Worm (Caenorhabditis elegans): Measurements from ENCODE around the gene Y46C8AM.1.
A peak's percentile ranks its signal among the peaks of the same experiment; 100 is the strongest.

Y46C8AM.1 gene

DNA sequence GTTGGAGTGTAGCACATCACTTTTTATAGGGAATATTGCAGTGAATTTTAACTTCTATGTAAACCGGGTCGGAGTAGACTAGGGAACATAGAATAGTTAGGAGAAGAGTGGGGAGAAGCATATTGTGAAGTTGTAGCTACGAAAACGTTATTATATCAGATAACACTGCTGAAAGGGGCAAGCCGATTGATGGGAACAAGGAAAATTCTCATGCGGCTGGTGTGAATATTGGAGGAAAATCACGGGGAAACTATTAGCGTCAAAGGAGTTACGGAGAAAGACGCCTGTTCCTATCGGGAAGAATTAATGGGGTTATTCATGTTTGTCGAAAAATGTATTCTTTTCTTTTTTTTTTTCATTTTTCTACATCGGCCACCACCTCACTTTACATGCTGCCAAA lies 30.6 kb downstream of the Y46C8AM.1 start, which contains the start of gene F47C12.6:
F47C12.6 (minus strand) TSS at position 101 of the 400 bp plus-strand sequence.
- TF ChIP-seq pbrm-1 (GFP tag; IDR thresholded peaks at IDR 0.05) (no peak), sea-2 (GFP tag; IDR thresholded peaks at IDR 0.05) (no peak), ztf-28 (GFP tag; IDR thresholded peaks at IDR 0.05) (no peak), Y95B8A.8 (GFP tag; IDR thresholded peaks at IDR 0.05) (no peak), ZK185.1 (tag; optimal IDR thresholded peaks at IDR 0.05; ENCODE audit: poor library complexity, severe bottlenecking) (no peak), rcor-1 (GFP tag; IDR thresholded peaks at IDR 0.05) (no peak), sdz-38 (tag; optimal IDR thresholded peaks at IDR 0.05) (no peak)

DNA sequence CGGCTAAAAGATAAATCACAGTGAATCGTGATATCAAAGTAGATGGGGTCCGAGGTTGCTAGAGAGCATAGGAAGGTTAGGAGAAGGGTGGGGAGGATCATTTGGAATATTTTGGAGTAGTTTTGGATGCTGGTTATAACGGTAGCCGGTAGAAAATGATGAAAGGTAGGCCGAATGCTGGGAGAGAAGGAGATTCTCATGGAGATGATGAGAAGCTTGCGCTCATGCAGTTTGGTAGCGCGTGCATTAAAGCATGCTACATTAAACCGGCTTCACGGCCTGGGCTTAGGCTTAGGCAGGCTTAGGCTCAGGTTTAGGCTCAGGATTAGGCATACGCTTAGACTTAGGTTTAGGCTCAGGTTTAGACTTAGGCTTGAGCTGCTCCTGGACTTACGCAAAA lies 31.6 kb downstream of the Y46C8AM.1 start, which contains the start of gene F47C12.13:
F47C12.13 (minus strand) TSS at position 101 of the 400 bp plus-strand sequence.
- TF ChIP-seq efl-1 (GFP tag; optimal IDR thresholded peaks at IDR 0.05), result no peak
- no peak for TF ChIP-seq B0261.1 (tag; optimal IDR thresholded peaks at IDR 0.05)
- TF ChIP-seq lag-1 (GFP tag; IDR thresholded peaks at IDR 0.05), result 0 out of 2 replicates have a peak, but pooled peaks have one; percentile 16
- TF ChIP-seq egl-44 (GFP tag; IDR thresholded peaks at IDR 0.05), result no peak
- no peak for TF ChIP-seq hlh-26 (GFP tag; conservative IDR thresholded peaks at IDR 0.05)
- no peak for TF ChIP-seq ekl-4 (GFP tag; IDR thresholded peaks at IDR 0.05)

DNA sequence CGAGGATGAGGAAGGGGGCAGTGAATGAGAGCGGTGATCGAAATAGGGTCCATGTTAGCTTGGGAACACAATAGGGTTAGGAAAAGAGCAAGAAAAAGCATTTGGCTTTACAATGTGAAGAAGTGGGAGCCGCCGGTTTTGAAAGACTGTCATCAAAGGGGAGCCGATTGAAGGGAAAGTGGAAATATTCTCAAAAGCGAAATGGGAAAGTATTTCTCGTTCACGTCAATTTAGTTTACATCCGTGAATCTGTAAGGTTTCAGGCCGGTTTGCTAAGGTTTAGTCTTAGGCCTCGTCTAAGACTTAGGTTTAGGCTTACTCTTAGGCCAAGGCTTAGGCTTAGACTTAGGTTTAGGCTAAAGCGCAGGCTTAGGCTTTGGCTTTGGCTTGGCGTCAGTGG lies 32.7 kb downstream of the Y46C8AM.1 start, which contains the start of gene F47C12.7:
F47C12.7 (minus strand) TSS at position 101 of the 400 bp plus-strand sequence.
- TF ChIP-seq F37B4.10 (GFP tag; IDR thresholded peaks at IDR 0.05) (no peak), ztf-28 (GFP tag; IDR thresholded peaks at IDR 0.05) (no peak), F49E8.2 (tag; optimal IDR thresholded peaks at IDR 0.05; ENCODE audit: insufficient read depth) (no peak), ztf-26 (tag; optimal IDR thresholded peaks at IDR 0.05) (no peak)

DNA sequence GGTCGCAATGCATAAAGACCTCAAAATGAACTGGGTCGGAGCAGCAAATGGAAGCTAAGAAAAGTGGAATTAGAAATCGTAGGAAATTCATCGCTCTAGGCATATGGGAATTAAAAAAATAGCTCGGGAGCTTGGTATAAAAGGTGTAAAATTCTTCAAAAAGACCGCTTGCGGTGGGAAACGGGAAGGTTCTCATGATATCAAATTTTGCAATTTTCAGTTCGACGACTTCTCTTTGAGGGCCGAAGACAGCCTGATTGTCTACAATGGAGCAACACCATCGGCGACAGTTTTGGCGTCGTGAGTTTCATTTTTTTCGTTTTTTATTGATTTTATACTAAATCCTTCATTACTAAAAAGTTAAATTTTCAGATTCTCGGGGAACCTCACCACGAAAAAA lies 35.8 kb downstream of the Y46C8AM.1 start, which contains the start of gene F47C12.8:
F47C12.8 (minus strand) TSS at position 101 of the 400 bp plus-strand sequence.
- TF ChIP-seq unc-130 (GFP tag; optimal IDR thresholded peaks at IDR 0.05) (no peak), ZK185.1 (tag; optimal IDR thresholded peaks at IDR 0.05; ENCODE audit: poor library complexity, severe bottlenecking) (no peak), B0035.1 (tag; optimal IDR thresholded peaks at IDR 0.05) (no peak), lir-1 (GFP tag; conservative IDR thresholded peaks at IDR 0.05) (no peak), snpc-3.4 (tag; optimal IDR thresholded peaks at IDR 0.05) (no peak), F23B12.7 (tag; optimal IDR thresholded peaks at IDR 0.05; ENCODE audit: insufficient read depth) (no peak), lin-54 (GFP tag; optimal IDR thresholded peaks at IDR 0.05) (no peak), B0336.3 (GFP tag; IDR thresholded peaks at IDR 0.05) (no peak), ceh-40 (GFP tag; IDR thresholded peaks at IDR 0.05) (no peak)

DNA sequence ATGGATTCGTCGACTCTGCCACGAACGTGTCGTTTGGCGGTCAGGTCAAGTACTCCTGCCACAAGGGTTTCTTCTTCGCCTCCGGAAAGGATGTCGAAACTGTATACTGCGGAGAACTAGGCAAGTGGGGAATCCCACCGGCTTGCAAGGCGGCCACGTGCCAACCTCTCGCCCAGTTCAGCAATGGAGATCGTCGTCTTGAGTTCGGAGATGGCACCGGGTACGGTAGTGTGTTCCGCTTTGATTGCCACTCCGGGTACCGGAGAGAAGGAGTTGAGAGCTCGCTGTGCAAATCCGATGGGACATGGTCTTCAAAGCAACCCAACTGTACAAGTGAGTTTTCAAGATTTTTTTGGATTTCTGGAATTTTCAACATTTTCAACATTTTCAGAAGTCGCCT lies 37.0 kb downstream of the Y46C8AM.1 start:
- peak; percentile 49; the same call in 1 of the 2 replicates for TF ChIP-seq zfh-2 (GFP tag; conservative IDR thresholded peaks at IDR 0.05)
- 0 out of 2 replicates have a peak, but pooled peaks have one; percentile 39 for TF ChIP-seq nfyb-1 (GFP tag; IDR thresholded peaks at IDR 0.05)
- no peak for TF ChIP-seq snpc-3.4 (tag; optimal IDR thresholded peaks at IDR 0.05)

DNA sequence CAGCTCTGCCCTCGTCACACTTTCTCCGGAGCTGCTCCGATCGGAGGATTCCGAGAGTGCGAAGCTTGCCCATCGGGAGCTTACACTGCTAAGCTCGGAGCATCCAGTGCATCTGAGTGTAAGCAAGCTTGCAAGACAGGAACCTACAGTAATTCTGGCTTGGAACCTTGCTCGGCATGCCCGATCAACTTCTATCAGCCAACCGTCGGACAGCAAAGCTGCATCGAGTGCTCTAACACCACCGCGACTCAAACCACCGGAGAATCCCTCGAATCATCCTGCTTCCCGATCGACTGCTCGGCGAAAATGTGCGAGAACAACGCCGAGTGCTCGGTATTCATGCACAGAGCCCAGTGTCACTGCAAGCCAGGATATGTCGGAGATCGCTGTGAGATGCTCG lies 41.5 kb downstream of the Y46C8AM.1 start:
- no peak for TF ChIP-seq mel-28 (tag; optimal IDR thresholded peaks at IDR 0.05; ENCODE audit: borderline replicate concordance)
- TF ChIP-seq unc-62 (GFP tag; optimal IDR thresholded peaks at IDR 0.05), result no peak
- TF ChIP-seq him-1 (tag; optimal IDR thresholded peaks at IDR 0.05), result no peak
- TF ChIP-seq lir-1 (GFP tag; conservative IDR thresholded peaks at IDR 0.05), result no peak
- TF ChIP-seq nhr-120 (GFP tag; IDR thresholded peaks at IDR 0.05), result no peak
- TF ChIP-seq mcd-1 (GFP tag; IDR thresholded peaks at IDR 0.05), result 0 out of 2 replicates have a peak, but pooled peaks have one; percentile 20
- no peak for TF ChIP-seq cebp-2 (GFP tag; IDR thresholded peaks at IDR 0.05)
- TF ChIP-seq K12H6.12 (tag; optimal IDR thresholded peaks at IDR 0.05), result no peak
- TF ChIP-seq unc-130 (GFP tag; optimal IDR thresholded peaks at IDR 0.05), result no peak
- TF ChIP-seq gei-17 (GFP tag; optimal IDR thresholded peaks at IDR 0.05), result no peak
- TF ChIP-seq zfh-2 (GFP tag; conservative IDR thresholded peaks at IDR 0.05), result peak; percentile 71
- TF ChIP-seq rec-8 (tag; optimal IDR thresholded peaks at IDR 0.05), result no peak
- no peak for TF ChIP-seq sptf-2 (GFP tag; optimal IDR thresholded peaks at IDR 0.05)

Measured in whole organism, young adult.